Worm (Caenorhabditis elegans) whole organism, L4 larva: ENCODE results near the gene Y116A8C.25.

Experiments
- D1046.2 ChIP-seq: fragments of 200-800 bp; sonication (Bioruptor generic); IDR thresholded peaks from 2 replicates; pipeline ENCODE4 v1.3.6; 2022; ENCODE audit warnings: missing genetic modification characterization, missing compliant biosample characterization
- F26F4.8 ChIP-seq: fragments of 200-800 bp; sonication (Bioruptor generic); conservative IDR thresholded peaks from 2 replicates; pipeline ENCODE4 v1.3.6; 2022; ENCODE audit warnings: missing genetic modification characterization, missing compliant biosample characterization
- F44E2.7 ChIP-seq: fragments of 200-800 bp; sonication (Bioruptor generic); IDR thresholded peaks from 2 replicates; pipeline ENCODE4 v2.1.2; 2022; ENCODE audit warnings: missing genetic modification characterization, missing compliant biosample characterization
- F49E8.2 ChIP-seq: sonication (generic microtip); optimal IDR thresholded peaks from 2 replicates; lab custom pipeline; 2016; ENCODE audit warnings: missing compliant biosample characterization, mild to moderate bottlenecking, missing genetic modification characterization, borderline replicate concordance
- T26A8.4 ChIP-seq: fragments of 200-800 bp; sonication (Bioruptor generic); IDR thresholded peaks from 2 replicates; pipeline ENCODE4 v1.3.6; 2022; ENCODE audit warnings: missing genetic modification characterization, missing compliant biosample characterization
- Y105C5A.15 ChIP-seq: fragments of 200-800 bp; sonication (Bioruptor generic); IDR thresholded peaks from 2 replicates; pipeline ENCODE4 v1.3.6; 2022; ENCODE audit warnings: missing genetic modification characterization, missing compliant biosample characterization
- Y5F2A.4 ChIP-seq: fragments of 200-800 bp; sonication (Bioruptor generic); optimal IDR thresholded peaks from 2 replicates; lab custom pipeline; 2018; ENCODE audit warnings: mild to moderate bottlenecking, missing genetic modification characterization, missing compliant biosample characterization
- Y75B8A.6 ChIP-seq: fragments of 200-800 bp; sonication (Bioruptor generic); IDR thresholded peaks from 2 replicates; pipeline ENCODE4 v1.3.6; 2022; ENCODE audit warnings: missing genetic modification reagents, missing genetic modification characterization, missing compliant biosample characterization
- ZK337.2 ChIP-seq: fragments of 200-800 bp; sonication (Bioruptor generic); IDR thresholded peaks from 2 replicates; pipeline ENCODE4 v1.3.6; 2022; ENCODE audit warnings: missing genetic modification reagents, missing genetic modification characterization, missing compliant biosample characterization
- ZK546.5 ChIP-seq, 2 experiments: sonication (generic microtip); optimal IDR thresholded peaks; 2 replicates each; lab custom pipeline; 2017; ENCODE audit warnings: missing biosample characterization in 2 of 2, missing genetic modification characterization in 2 of 2
- ceh-20 ChIP-seq: fragments of 200-800 bp; sonication (Bioruptor generic); IDR thresholded peaks from 2 replicates; pipeline ENCODE4 v1.3.6; 2022; ENCODE audit warnings: missing genetic modification reagents, missing genetic modification characterization, missing compliant biosample characterization
- ceh-32 ChIP-seq: sonication (generic microtip); optimal IDR thresholded peaks from 2 replicates; lab custom pipeline; 2016; ENCODE audit warnings: mild to moderate bottlenecking, missing genetic modification characterization, missing compliant biosample characterization; ENCODE audit not compliant: poor library complexity
- cey-2 ChIP-seq: sonication (generic microtip); optimal IDR thresholded peaks from 3 replicates; lab custom pipeline; 2017; ENCODE audit warnings: missing genetic modification characterization, mild to moderate bottlenecking, missing compliant biosample characterization, antibody characterized with exemption, borderline replicate concordance; ENCODE audit not compliant: insufficient read depth
- ctbp-1 ChIP-seq: fragments of 200-800 bp; sonication (Bioruptor generic); IDR thresholded peaks from 2 replicates; pipeline ENCODE4 v1.3.6; 2022; ENCODE audit warnings: missing genetic modification reagents, missing genetic modification characterization, missing compliant biosample characterization
- daf-16 ChIP-seq, 3 experiments: sonication (generic microtip); optimal IDR thresholded peaks; 2 replicates each; lab custom pipeline; 2016 to 2017; ENCODE audit warnings: missing genetic modification characterization in 3 of 3, missing genetic modification reagents in 3 of 3, mild to moderate bottlenecking in 2 of 3, missing compliant biosample characterization in 2 of 3, missing biosample characterization in 1 of 3, moderate library complexity in 1 of 3
- daf-19 ChIP-seq: fragments of 200-800 bp; sonication (Bioruptor generic); conservative IDR thresholded peaks from 2 replicates; pipeline ENCODE4 v1.3.6; 2022; ENCODE audit warnings: missing genetic modification characterization, missing compliant biosample characterization
- daf-8 ChIP-seq: fragments of 200-800 bp; sonication (Bioruptor generic); IDR thresholded peaks from 2 replicates; pipeline ENCODE4 v1.3.6; 2022; ENCODE audit warnings: missing genetic modification characterization, missing compliant biosample characterization
- dpl-1 ChIP-seq: fragments of 150-350 bp; optimal IDR thresholded peaks from 2 replicates; lab custom pipeline; 2014; ENCODE audit warnings: missing biosample characterization, missing genetic modification reagents, missing genetic modification characterization
- dve-1 ChIP-seq: sonication (generic microtip); optimal IDR thresholded peaks from 2 replicates; lab custom pipeline; 2017; ENCODE audit warnings: antibody characterized with exemption, mild to moderate bottlenecking, missing genetic modification characterization, missing compliant biosample characterization; ENCODE audit not compliant: insufficient read depth
- egl-43 ChIP-seq: fragments of 200-800 bp; sonication (Bioruptor generic); IDR thresholded peaks from 2 replicates; pipeline ENCODE4 v1.3.6; 2022; ENCODE audit warnings: missing genetic modification reagents, missing genetic modification characterization, missing compliant biosample characterization
- fkh-10 ChIP-seq: fragments of 150-350 bp; optimal IDR thresholded peaks from 2 replicates; lab custom pipeline; 2014; ENCODE audit warnings: missing biosample characterization, missing genetic modification reagents, missing genetic modification characterization
- hlh-30 ChIP-seq: sonication (generic microtip); optimal IDR thresholded peaks from 2 replicates; lab custom pipeline; 2017; ENCODE audit warnings: antibody characterized with exemption, mild to moderate bottlenecking, missing genetic modification characterization, missing compliant biosample characterization; ENCODE audit not compliant: insufficient read depth
- lir-3 ChIP-seq: sonication (generic microtip); optimal IDR thresholded peaks from 2 replicates; lab custom pipeline; 2016; ENCODE audit warnings: mild to moderate bottlenecking, missing genetic modification characterization, missing compliant biosample characterization
- lsy-2 ChIP-seq, 2 experiments: fragments of 150-350 bp in 1 of 2; sonication (generic microtip) in 1 of 2; optimal IDR thresholded peaks; 2 replicates each; lab custom pipeline; 2014 to 2017; ENCODE audit warnings: missing biosample characterization in 2 of 2, missing genetic modification characterization in 2 of 2
- mdt-29 ChIP-seq: fragments of 200-800 bp; sonication (Bioruptor generic); IDR thresholded peaks from 2 replicates; pipeline ENCODE4 v1.3.6; 2022; ENCODE audit warnings: missing genetic modification reagents, missing genetic modification characterization, missing compliant biosample characterization
- mep-1 ChIP-seq: fragments of 150-350 bp; sonication (generic microtip); optimal IDR thresholded peaks from 3 replicates; lab custom pipeline; 2014; ENCODE audit warnings: missing biosample characterization, missing genetic modification characterization
- mxl-2 ChIP-seq: fragments of 200-800 bp; sonication (Bioruptor generic); conservative IDR thresholded peaks from 2 replicates; pipeline ENCODE4 v1.3.6; 2022; ENCODE audit warnings: missing genetic modification reagents, missing genetic modification characterization, missing compliant biosample characterization
- nhr-10 ChIP-seq: fragments of 150-350 bp; optimal IDR thresholded peaks from 2 replicates; lab custom pipeline; 2014; ENCODE audit warnings: missing biosample characterization, missing genetic modification characterization
- nhr-11 ChIP-seq: fragments of 150-350 bp; optimal IDR thresholded peaks from 2 replicates; lab custom pipeline; 2014; ENCODE audit warnings: missing biosample characterization, missing genetic modification characterization
- nhr-111 ChIP-seq: fragments of 200-800 bp; sonication (Bioruptor generic); optimal IDR thresholded peaks from 2 replicates; lab custom pipeline; 2018; ENCODE audit warnings: mild to moderate bottlenecking, missing genetic modification characterization, missing compliant biosample characterization
- nhr-237 ChIP-seq: sonication (generic microtip); optimal IDR thresholded peaks from 2 replicates; lab custom pipeline; 2017; ENCODE audit warnings: missing biosample characterization, missing genetic modification characterization
- nhr-28 ChIP-seq: fragments of 150-350 bp; optimal IDR thresholded peaks from 2 replicates; lab custom pipeline; 2014; ENCODE audit warnings: missing biosample characterization, missing genetic modification characterization
- nhr-48 ChIP-seq: sonication (generic microtip); optimal IDR thresholded peaks from 2 replicates; lab custom pipeline; 2016; ENCODE audit warnings: mild to moderate bottlenecking, missing genetic modification characterization, missing compliant biosample characterization
- nhr-6 ChIP-seq: fragments of 150-350 bp; optimal IDR thresholded peaks from 2 replicates; lab custom pipeline; 2014; ENCODE audit warnings: missing biosample characterization, missing genetic modification characterization
- pha-4 ChIP-seq, 2 experiments: fragments of 150-350 bp in 1 of 2; fragments of 200-800 bp in 1 of 2; sonication (Bioruptor generic) in 1 of 2; IDR thresholded peaks in 1 of 2; optimal IDR thresholded peaks in 1 of 2; 2 replicates each; pipeline versions ENCODE4 v1.3.6 to Lab custom; 2014 to 2022; ENCODE audit warnings: missing genetic modification characterization in 2 of 2, missing genetic modification reagents in 2 of 2, missing biosample characterization in 1 of 2, missing compliant biosample characterization in 1 of 2
- pqm-1 ChIP-seq: sonication (generic microtip); optimal IDR thresholded peaks from 2 replicates; lab custom pipeline; 2017; ENCODE audit warnings: missing biosample characterization, missing genetic modification characterization
- rbr-2 ChIP-seq: sonication (generic microtip); optimal IDR thresholded peaks from 2 replicates; lab custom pipeline; 2016; ENCODE audit warnings: missing genotype, missing genetic modification characterization, missing compliant biosample characterization
- sdz-12 ChIP-seq: fragments of 200-800 bp; sonication (Bioruptor generic); optimal IDR thresholded peaks from 2 replicates; lab custom pipeline; 2018; ENCODE audit warnings: mild to moderate bottlenecking, missing genetic modification characterization, missing compliant biosample characterization
- snpc-1.2 ChIP-seq: fragments of 200-800 bp; sonication (Bioruptor generic); IDR thresholded peaks from 2 replicates; pipeline ENCODE4 v1.3.6; 2022; ENCODE audit warnings: missing genetic modification reagents, missing genetic modification characterization, missing compliant biosample characterization
- snpc-4 ChIP-seq: fragments of 150-350 bp; optimal IDR thresholded peaks from 2 replicates; lab custom pipeline; 2014; ENCODE audit warnings: missing biosample characterization, missing genetic modification characterization
- spr-1 ChIP-seq: sonication (generic microtip); optimal IDR thresholded peaks from 2 replicates; lab custom pipeline; 2016; ENCODE audit warnings: mild to moderate bottlenecking, missing genetic modification characterization, missing compliant biosample characterization
- spr-3 ChIP-seq: fragments of 200-800 bp; sonication (Bioruptor generic); optimal IDR thresholded peaks from 2 replicates; lab custom pipeline; 2018; ENCODE audit warnings: mild to moderate bottlenecking, missing genetic modification characterization, missing compliant biosample characterization
- tag-97 ChIP-seq: fragments of 200-800 bp; sonication (Bioruptor generic); IDR thresholded peaks from 2 replicates; pipeline ENCODE4 v1.3.6; 2022; ENCODE audit warnings: missing genetic modification characterization, missing compliant biosample characterization
- tra-1 ChIP-seq: fragments of 200-800 bp; sonication (Bioruptor generic); IDR thresholded peaks from 2 replicates; pipeline ENCODE4 v1.3.6; 2022; ENCODE audit warnings: missing genetic modification reagents, missing genetic modification characterization, missing compliant biosample characterization
- unc-130 ChIP-seq: sonication (generic microtip); optimal IDR thresholded peaks from 2 replicates; lab custom pipeline; 2016; ENCODE audit warnings: missing genetic modification reagents, missing genetic modification characterization, missing compliant biosample characterization
- unc-39 ChIP-seq: sonication (generic microtip); optimal IDR thresholded peaks from 2 replicates; lab custom pipeline; 2017; ENCODE audit warnings: missing biosample characterization, missing genetic modification characterization
- zfp-2 ChIP-seq: sonication (generic microtip); optimal IDR thresholded peaks from 2 replicates; lab custom pipeline; 2016; ENCODE audit warnings: mild to moderate bottlenecking, missing genetic modification characterization, missing compliant biosample characterization
- zfp-3 ChIP-seq: fragments of 200-800 bp; sonication (Bioruptor generic); conservative IDR thresholded peaks from 2 replicates; pipeline ENCODE4 v1.3.6; 2022; ENCODE audit warnings: missing genetic modification reagents, missing genetic modification characterization, missing compliant biosample characterization

Gene Y116A8C.25

DNA sequence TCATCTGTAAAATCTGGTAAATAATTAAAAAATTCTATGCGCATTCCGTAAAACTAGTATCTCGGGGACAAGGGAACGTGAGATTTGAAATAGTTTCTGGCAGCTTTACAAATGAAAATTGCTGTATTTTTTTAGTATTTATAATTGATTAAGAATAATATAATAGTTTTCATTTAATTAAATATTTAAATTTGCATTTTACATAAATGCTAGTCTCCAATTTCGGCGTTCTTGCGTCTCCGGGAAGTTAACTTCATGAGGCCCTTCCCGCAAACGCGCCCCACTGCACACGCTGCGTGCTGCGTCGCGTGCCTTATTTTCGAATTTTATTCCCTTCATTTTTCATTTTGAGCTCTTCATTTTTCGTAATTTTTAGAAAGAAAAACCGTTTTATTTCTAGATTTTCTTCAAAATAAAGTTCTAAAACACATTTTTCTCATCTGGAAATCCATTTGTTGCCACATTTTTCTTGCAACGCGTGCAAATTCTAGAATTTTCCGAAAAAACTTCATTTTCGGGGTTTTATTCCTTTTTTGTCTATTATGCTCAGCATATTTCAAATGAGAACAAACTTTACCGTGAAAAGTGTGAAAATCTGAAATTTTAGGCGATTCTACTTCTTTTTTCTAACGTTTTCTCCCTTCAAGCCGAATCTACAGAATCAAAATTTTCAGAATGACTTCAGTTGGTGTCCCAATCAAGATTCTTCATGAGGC, 9.0 kb upstream of the Y116A8C.25 start, which contains the start of the genes snx-13 and snr-1 (continued):
- TF ChIP-seq egl-43 (no peak), Y105C5A.15 (GFP tag; lab: Robert Waterston, UW) (no peak), zfp-2 (peak; percentile 62), nhr-237 (tag; lab: Kevin White, UChicago) (no peak), ceh-20 (no peak), lir-3 (peak; percentile 58), F26F4.8 (GFP tag; lab: Robert Waterston, UW) (no peak), F44E2.7 (GFP tag; lab: Robert Waterston, UW) (no peak), sdz-12 (GFP tag; lab: Kevin White, UChicago) (peak; percentile 89), daf-19 (GFP tag; lab: Robert Waterston, UW) (no peak), pha-4 (GFP tag; IDR thresholded peaks at IDR 0.05; lab: Robert Waterston, UW) (peak; percentile 60; the same call in 1 of the 2 replicates), pha-4 (tag; optimal IDR thresholded peaks at IDR 0.05; lab: Kevin White, UChicago) (no peak), Y5F2A.4 (GFP tag; lab: Kevin White, UChicago) (no peak), fkh-10 (GFP tag; lab: Kevin White, UChicago) (peak; percentile 86), nhr-11 (tag; lab: Kevin White, UChicago) (peak; percentile 17), T26A8.4 (GFP tag; lab: Robert Waterston, UW) (no peak), daf-16 (GFP tag; optimal IDR thresholded peaks at IDR 0.05; lab: Kevin White, UChicago) (peak in 1 of 2 experiments; percentile 30), daf-16 (tag; optimal IDR thresholded peaks at IDR 0.05; lab: Kevin White, UChicago) (peak; percentile 39), nhr-28 (tag; lab: Kevin White, UChicago) (peak; percentile 44), dpl-1 (GFP tag; lab: Kevin White, UChicago) (peak; percentile 69), cey-2 (no peak), rbr-2 (tag; lab: Kevin White, UChicago) (peak; percentile 70), Y75B8A.6 (no peak), spr-3 (GFP tag; lab: Kevin White, UChicago) (no peak), mdt-29 (no peak), tra-1 (GFP tag; lab: Robert Waterston, UW) (no peak), ceh-32 (tag; lab: Kevin White, UChicago) (no peak), F49E8.2 (tag; lab: Kevin White, UChicago) (peak; percentile 3), lsy-2 (tag; optimal IDR thresholded peaks at IDR 0.05; lab: Kevin White, UChicago) (peak; percentile 35 to 82), pqm-1 (tag; lab: Kevin White, UChicago) (no peak), unc-39 (no peak), hlh-30 (tag; lab: Kevin White, UChicago) (peak; percentile 64), zfp-3 (GFP tag; lab: Robert Waterston, UW) (no peak), mxl-2 (no peak), spr-1 (tag; lab: Kevin White, UChicago) (peak; percentile 40), ZK337.2 (peak; percentile 74; the same call in 1 of the 2 replicates), nhr-10 (no peak), ctbp-1 (GFP tag; lab: Robert Waterston, UW) (no peak; the same call in 1 of the 2 replicates), nhr-48 (tag; lab: Kevin White, UChicago) (no peak), nhr-111 (GFP tag; lab: Kevin White, UChicago) (no peak), nhr-6 (tag; lab: Kevin White, UChicago) (no peak), D1046.2 (peak; percentile 79; the same call in 1 of the 2 replicates), ZK546.5 (tag; optimal IDR thresholded peaks at IDR 0.05; lab: Kevin White, UChicago) (no peak), unc-130 (peak; percentile 90), dve-1 (tag; lab: Kevin White, UChicago) (peak; percentile 48), daf-8 (GFP tag; lab: Robert Waterston, UW) (no peak), tag-97 (GFP tag; lab: Robert Waterston, UW) (no peak), snpc-1.2 (GFP tag; lab: Robert Waterston, UW) (peak; percentile 81), mep-1 (tag; lab: Kevin White, UChicago) (peak; percentile 82), snpc-4 (tag; lab: Kevin White, UChicago) (no peak)
